Worm (Caenorhabditis elegans) whole organism, midembryonic: ENCODE data around the gene F14D7.2.

Experiments used
- flt-1 ChIP-seq: fragments of 200-800 bp; sonication (Bioruptor generic); IDR thresholded peaks from 2 replicates; pipeline ENCODE4 v1.3.6; 2022; ENCODE audit warnings: missing genetic modification characterization, missing compliant biosample characterization
- klf-2 ChIP-seq: fragments of 200-800 bp; sonication (Bioruptor generic); conservative IDR thresholded peaks from 2 replicates; pipeline ENCODE4 v1.3.6; 2022; ENCODE audit warnings: missing genetic modification reagents, missing genetic modification characterization, missing compliant biosample characterization
- med-1 ChIP-seq: sonication (generic microtip); optimal IDR thresholded peaks from 2 replicates; lab custom pipeline; 2017; ENCODE audit warnings: missing genetic modification characterization, mild to moderate bottlenecking, missing compliant biosample characterization, antibody characterized with exemption, missing genetic modification reagents; ENCODE audit not compliant: insufficient read depth
- tab-1 ChIP-seq: fragments of 200-800 bp; sonication (Bioruptor generic); IDR thresholded peaks from 2 replicates; pipeline ENCODE4 v1.3.6; 2022; ENCODE audit warnings: missing genetic modification characterization, missing compliant biosample characterization
- ztf-29 ChIP-seq: fragments of 200-800 bp; sonication (Bioruptor generic); IDR thresholded peaks from 2 replicates; pipeline ENCODE4 v1.3.6; 2022; ENCODE audit warnings: missing genetic modification reagents, missing genetic modification characterization, missing compliant biosample characterization

- TF ChIP-seq ztf-29 (GFP tag; lab: Robert Waterston, UW) (no peak), med-1 (GFP tag; lab: Kevin White, UChicago) (no peak), klf-2 (GFP tag; lab: Robert Waterston, UW) (no peak), flt-1 (GFP tag; lab: Robert Waterston, UW) (no peak), tab-1 (GFP tag; lab: Robert Waterston, UW) (no peak)
These were observed 31.3 kb upstream of the F14D7.2 start, which contains the start of the genes F47B8.4 and F47B8.18 for ce11 chrV:14324502-14325467.
